Worm (Caenorhabditis elegans) whole organism, L4 larva: ENCODE results near the gene tars-1.

Source experiments
- F44E2.7 ChIP-seq: fragments of 200-800 bp; sonication (Bioruptor generic); IDR thresholded peaks from 2 replicates; pipeline ENCODE4 v2.1.2; 2022; ENCODE audit warnings: missing genetic modification characterization, missing compliant biosample characterization
- R02D3.7 ChIP-seq: fragments of 150-350 bp; sonication (generic microtip); optimal IDR thresholded peaks from 3 replicates; lab custom pipeline; 2014; ENCODE audit warnings: missing biosample characterization, missing genetic modification characterization
- Y48G9A.11 ChIP-seq: fragments of 200-800 bp; sonication (Bioruptor generic); IDR thresholded peaks from 2 replicates; pipeline ENCODE4 v1.3.6; 2022; ENCODE audit warnings: missing genetic modification reagents, missing genetic modification characterization, missing compliant biosample characterization
- ZK337.2 ChIP-seq: fragments of 200-800 bp; sonication (Bioruptor generic); IDR thresholded peaks from 2 replicates; pipeline ENCODE4 v1.3.6; 2022; ENCODE audit warnings: missing genetic modification reagents, missing genetic modification characterization, missing compliant biosample characterization
- aha-1 ChIP-seq: fragments of 150-350 bp; peaks from one replicate; lab custom pipeline; 2014; ENCODE audit warnings: missing biosample characterization, missing genetic modification characterization
- arid-1 ChIP-seq: fragments of 200-800 bp; sonication (Bioruptor generic); conservative IDR thresholded peaks from 2 replicates; pipeline ENCODE4 v1.3.6; 2022; ENCODE audit warnings: missing genetic modification reagents, missing genetic modification characterization, missing compliant biosample characterization
- ceh-28 ChIP-seq: fragments of 150-350 bp; optimal IDR thresholded peaks from 2 replicates; lab custom pipeline; 2014; ENCODE audit warnings: missing biosample characterization, missing genetic modification reagents, missing genetic modification characterization
- ceh-32 ChIP-seq: sonication (generic microtip); optimal IDR thresholded peaks from 2 replicates; lab custom pipeline; 2016; ENCODE audit warnings: mild to moderate bottlenecking, missing genetic modification characterization, missing compliant biosample characterization; ENCODE audit not compliant: poor library complexity
- ctbp-1 ChIP-seq: fragments of 200-800 bp; sonication (Bioruptor generic); IDR thresholded peaks from 2 replicates; pipeline ENCODE4 v1.3.6; 2022; ENCODE audit warnings: missing genetic modification reagents, missing genetic modification characterization, missing compliant biosample characterization
- daf-16 ChIP-seq, 3 experiments: sonication (generic microtip); optimal IDR thresholded peaks; 2 replicates each; lab custom pipeline; 2016 to 2017; ENCODE audit warnings: missing genetic modification characterization in 3 of 3, missing genetic modification reagents in 3 of 3, mild to moderate bottlenecking in 2 of 3, missing compliant biosample characterization in 2 of 3, missing biosample characterization in 1 of 3, moderate library complexity in 1 of 3
- daf-19 ChIP-seq: fragments of 200-800 bp; sonication (Bioruptor generic); conservative IDR thresholded peaks from 2 replicates; pipeline ENCODE4 v1.3.6; 2022; ENCODE audit warnings: missing genetic modification characterization, missing compliant biosample characterization
- dpl-1 ChIP-seq: fragments of 150-350 bp; optimal IDR thresholded peaks from 2 replicates; lab custom pipeline; 2014; ENCODE audit warnings: missing biosample characterization, missing genetic modification reagents, missing genetic modification characterization
- dve-1 ChIP-seq: sonication (generic microtip); optimal IDR thresholded peaks from 2 replicates; lab custom pipeline; 2017; ENCODE audit warnings: antibody characterized with exemption, mild to moderate bottlenecking, missing genetic modification characterization, missing compliant biosample characterization; ENCODE audit not compliant: insufficient read depth
- egl-27 ChIP-seq: sonication (generic microtip); optimal IDR thresholded peaks from 3 replicates; lab custom pipeline; 2017; ENCODE audit warnings: missing biosample characterization, missing genetic modification reagents, missing genetic modification characterization
- hif-1 ChIP-seq, 2 experiments: sonication (generic microtip); optimal IDR thresholded peaks; 2 replicates each; lab custom pipeline; 2016 to 2017; ENCODE audit warnings: missing compliant biosample characterization in 2 of 2, missing genetic modification characterization in 2 of 2, missing genetic modification reagents in 2 of 2, missing genotype in 2 of 2, mild to moderate bottlenecking in 1 of 2
- hlh-11 ChIP-seq: fragments of 200-800 bp; sonication (Bioruptor generic); optimal IDR thresholded peaks from 2 replicates; lab custom pipeline; 2018; ENCODE audit warnings: mild to moderate bottlenecking, missing genetic modification characterization, missing compliant biosample characterization
- hlh-30 ChIP-seq: sonication (generic microtip); optimal IDR thresholded peaks from 2 replicates; lab custom pipeline; 2017; ENCODE audit warnings: antibody characterized with exemption, mild to moderate bottlenecking, missing genetic modification characterization, missing compliant biosample characterization; ENCODE audit not compliant: insufficient read depth
- jun-1 ChIP-seq: fragments of 150-350 bp; optimal IDR thresholded peaks from 2 replicates; lab custom pipeline; 2014; ENCODE audit warnings: missing biosample characterization, missing genetic modification reagents, missing genetic modification characterization
- lim-7 ChIP-seq: fragments of 200-800 bp; sonication (Bioruptor generic); IDR thresholded peaks from 2 replicates; pipeline ENCODE4 v1.3.6; 2022; ENCODE audit warnings: missing genetic modification characterization, missing compliant biosample characterization
- lin-13 ChIP-seq: fragments of 150-350 bp; optimal IDR thresholded peaks from 2 replicates; lab custom pipeline; 2014; ENCODE audit warnings: missing biosample characterization, missing genetic modification reagents, missing genetic modification characterization
- lir-3 ChIP-seq: sonication (generic microtip); optimal IDR thresholded peaks from 2 replicates; lab custom pipeline; 2016; ENCODE audit warnings: mild to moderate bottlenecking, missing genetic modification characterization, missing compliant biosample characterization
- lsy-2 ChIP-seq, 2 experiments: fragments of 150-350 bp in 1 of 2; sonication (generic microtip) in 1 of 2; optimal IDR thresholded peaks; 2 replicates each; lab custom pipeline; 2014 to 2017; ENCODE audit warnings: missing biosample characterization in 2 of 2, missing genetic modification characterization in 2 of 2
- madf-5 ChIP-seq, 2 experiments: fragments of 200-800 bp; sonication (Bioruptor generic); IDR thresholded peaks; 2 replicates each; pipeline ENCODE4 v1.3.6; 2022; ENCODE audit warnings: missing compliant biosample characterization in 2 of 2, missing genetic modification characterization in 2 of 2
- mdl-1 ChIP-seq, 2 experiments: fragments of 150-350 bp in 1 of 2; sonication (generic microtip) in 1 of 2; optimal IDR thresholded peaks; 2 replicates each; lab custom pipeline; 2014 to 2017; ENCODE audit warnings: missing biosample characterization in 2 of 2, missing genetic modification characterization in 2 of 2
- mes-2 ChIP-seq: sonication (generic microtip); optimal IDR thresholded peaks from 2 replicates; lab custom pipeline; 2016; ENCODE audit warnings: missing genotype, mild to moderate bottlenecking, missing genetic modification characterization, missing compliant biosample characterization; ENCODE audit not compliant: poor library complexity, severe bottlenecking
- mxl-3 ChIP-seq: fragments of 200-800 bp; sonication (Bioruptor generic); optimal IDR thresholded peaks from 2 replicates; lab custom pipeline; 2018; ENCODE audit warnings: mild to moderate bottlenecking, missing genetic modification characterization, missing compliant biosample characterization
- nhr-102 ChIP-seq: sonication (generic microtip); optimal IDR thresholded peaks from 2 replicates; lab custom pipeline; 2016; ENCODE audit warnings: mild to moderate bottlenecking, missing genetic modification characterization, moderate library complexity, missing compliant biosample characterization
- nhr-11 ChIP-seq: fragments of 150-350 bp; optimal IDR thresholded peaks from 2 replicates; lab custom pipeline; 2014; ENCODE audit warnings: missing biosample characterization, missing genetic modification characterization
- nhr-25 ChIP-seq: sonication (generic microtip); optimal IDR thresholded peaks from 2 replicates; lab custom pipeline; 2017; ENCODE audit warnings: missing genetic modification characterization, mild to moderate bottlenecking, missing compliant biosample characterization, antibody characterized with exemption, moderate library complexity, borderline replicate concordance; ENCODE audit not compliant: insufficient read depth
- nhr-28 ChIP-seq: fragments of 150-350 bp; optimal IDR thresholded peaks from 2 replicates; lab custom pipeline; 2014; ENCODE audit warnings: missing biosample characterization, missing genetic modification characterization
- nhr-6 ChIP-seq: fragments of 150-350 bp; optimal IDR thresholded peaks from 2 replicates; lab custom pipeline; 2014; ENCODE audit warnings: missing biosample characterization, missing genetic modification characterization
- nhr-77 ChIP-seq: fragments of 150-350 bp; optimal IDR thresholded peaks from 2 replicates; lab custom pipeline; 2014; ENCODE audit warnings: missing biosample characterization, missing genetic modification characterization
- pha-4 ChIP-seq, 2 experiments: fragments of 150-350 bp in 1 of 2; fragments of 200-800 bp in 1 of 2; sonication (Bioruptor generic) in 1 of 2; IDR thresholded peaks in 1 of 2; optimal IDR thresholded peaks in 1 of 2; 2 replicates each; pipeline versions ENCODE4 v1.3.6 to Lab custom; 2014 to 2022; ENCODE audit warnings: missing genetic modification characterization in 2 of 2, missing genetic modification reagents in 2 of 2, missing biosample characterization in 1 of 2, missing compliant biosample characterization in 1 of 2
- rbr-2 ChIP-seq: sonication (generic microtip); optimal IDR thresholded peaks from 2 replicates; lab custom pipeline; 2016; ENCODE audit warnings: missing genotype, missing genetic modification characterization, missing compliant biosample characterization
- sdz-12 ChIP-seq: fragments of 200-800 bp; sonication (Bioruptor generic); optimal IDR thresholded peaks from 2 replicates; lab custom pipeline; 2018; ENCODE audit warnings: mild to moderate bottlenecking, missing genetic modification characterization, missing compliant biosample characterization
- set-16 ChIP-seq: fragments of 200-800 bp; sonication (Bioruptor generic); IDR thresholded peaks from 2 replicates; pipeline ENCODE4 v1.3.6; 2022; ENCODE audit warnings: missing genetic modification reagents, missing genetic modification characterization, missing compliant biosample characterization
- snpc-1.2 ChIP-seq: fragments of 200-800 bp; sonication (Bioruptor generic); IDR thresholded peaks from 2 replicates; pipeline ENCODE4 v1.3.6; 2022; ENCODE audit warnings: missing genetic modification reagents, missing genetic modification characterization, missing compliant biosample characterization
- spr-3 ChIP-seq: fragments of 200-800 bp; sonication (Bioruptor generic); optimal IDR thresholded peaks from 2 replicates; lab custom pipeline; 2018; ENCODE audit warnings: mild to moderate bottlenecking, missing genetic modification characterization, missing compliant biosample characterization
- unc-130 ChIP-seq: sonication (generic microtip); optimal IDR thresholded peaks from 2 replicates; lab custom pipeline; 2016; ENCODE audit warnings: missing genetic modification reagents, missing genetic modification characterization, missing compliant biosample characterization
- zip-11 ChIP-seq: fragments of 200-800 bp; sonication (Bioruptor generic); IDR thresholded peaks from 2 replicates; pipeline ENCODE4 v1.3.6; 2022; ENCODE audit warnings: missing genetic modification characterization, missing compliant biosample characterization
- zip-2 ChIP-seq: fragments of 150-350 bp; optimal IDR thresholded peaks from 2 replicates; lab custom pipeline; 2014; ENCODE audit warnings: missing biosample characterization, missing genetic modification characterization

tars-1 gene

ce11 chrII:11658854-11659253 is 36.6 kb downstream of the tars-1 start:
- TF ChIP-seq mxl-3 (no peak), lim-7 (GFP tag; lab: Robert Waterston, UW) (no peak), unc-130 (no peak), hlh-30 (tag; lab: Kevin White, UChicago) (no peak), nhr-6 (tag; lab: Kevin White, UChicago) (no peak), madf-5 (GFP tag; IDR thresholded peaks at IDR 0.05; lab: Robert Waterston, UW) (no peak), Y48G9A.11 (GFP tag; lab: Robert Waterston, UW) (no peak), arid-1 (GFP tag; lab: Robert Waterston, UW) (no peak), zip-2 (no peak), ceh-28 (tag; lab: Kevin White, UChicago) (no peak), lir-3 (tag; lab: Kevin White, UChicago) (no peak), ceh-32 (no peak), zip-11 (GFP tag; lab: Robert Waterston, UW) (no peak), nhr-102 (tag; lab: Kevin White, UChicago) (no peak), F44E2.7 (GFP tag; lab: Robert Waterston, UW) (no peak), spr-3 (GFP tag; lab: Kevin White, UChicago) (no peak)

- TF ChIP-seq hlh-11 (peak; percentile 6), nhr-28 (tag; lab: Kevin White, UChicago) (peak; percentile 3), lin-13 (GFP tag; lab: Kevin White, UChicago) (no peak), snpc-1.2 (no peak)
These were observed 38.4 kb downstream of the tars-1 start, which contains the start of gene nep-1 for ce11 chrII:11657079-11657478. Gene nep-1, minus strand, starts transcription at chrII:11657179.

- no peak for TF ChIP-seq daf-16 (GFP tag; optimal IDR thresholded peaks at IDR 0.05; lab: Kevin White, UChicago)
- TF ChIP-seq daf-16 (tag; optimal IDR thresholded peaks at IDR 0.05; lab: Kevin White, UChicago), result peak; percentile 72
- no peak for TF ChIP-seq sdz-12 (GFP tag; lab: Kevin White, UChicago)
- peak; percentile 85 for TF ChIP-seq hlh-30 (tag; lab: Kevin White, UChicago)
- TF ChIP-seq R02D3.7 (tag; lab: Kevin White, UChicago), result peak; percentile 81
- TF ChIP-seq rbr-2, result peak; percentile 1
- no peak for TF ChIP-seq daf-19 (GFP tag; lab: Robert Waterston, UW)
- TF ChIP-seq dve-1, result peak; percentile 44
- TF ChIP-seq pha-4 (GFP tag; IDR thresholded peaks at IDR 0.05; lab: Robert Waterston, UW), result no peak
- TF ChIP-seq pha-4 (tag; optimal IDR thresholded peaks at IDR 0.05; lab: Kevin White, UChicago), result peak; percentile 75
- peak in 1 of 2 experiments; percentile 90 for TF ChIP-seq lsy-2 (tag; optimal IDR thresholded peaks at IDR 0.05; lab: Kevin White, UChicago)
- TF ChIP-seq mdl-1 (tag; optimal IDR thresholded peaks at IDR 0.05; lab: Kevin White, UChicago), result peak in 1 of 2 experiments; percentile 27
- no peak for TF ChIP-seq nhr-11 (tag; lab: Kevin White, UChicago)
- TF ChIP-seq snpc-1.2, result no peak
- TF ChIP-seq aha-1 (tag; lab: Kevin White, UChicago), result peak; percentile 65
- TF ChIP-seq hlh-11, result peak; percentile 14
- no peak for TF ChIP-seq set-16
- no peak for TF ChIP-seq jun-1
- no peak for TF ChIP-seq ZK337.2 (GFP tag; lab: Robert Waterston, UW)
- TF ChIP-seq nhr-28 (tag; lab: Kevin White, UChicago), result peak; percentile 34
- peak; percentile 32 for TF ChIP-seq lin-13 (GFP tag; lab: Kevin White, UChicago)
- TF ChIP-seq mes-2 (tag; lab: Kevin White, UChicago), result peak; percentile 74
- peak in 1 of 2 experiments; percentile 18 for TF ChIP-seq hif-1 (tag; optimal IDR thresholded peaks at IDR 0.05; lab: Kevin White, UChicago)
- peak; percentile 39 for TF ChIP-seq nhr-25
- peak; percentile 24 for TF ChIP-seq nhr-6 (tag; lab: Kevin White, UChicago)
- TF ChIP-seq ctbp-1 (GFP tag; lab: Robert Waterston, UW), result no peak
- peak; percentile 64 for TF ChIP-seq nhr-77 (tag; lab: Kevin White, UChicago)
- TF ChIP-seq egl-27, result no peak
- TF ChIP-seq dpl-1 (GFP tag; lab: Kevin White, UChicago), result peak; percentile 71
These were observed 42.7 kb downstream of the tars-1 start, which contains the start of the genes rad-23 and rpn-12 for ce11 chrII:11652679-11653174. Gene rad-23, minus strand, starts transcription at chrII:11652729. Gene rpn-12, plus strand, starts transcription at chrII:11653124.
